Worm (Caenorhabditis elegans) whole organism, L1 larva: ENCODE results near the gene pals-29.

Experiments
- elt-2 ChIP-seq: sonication (generic microtip); optimal IDR thresholded peaks from 2 replicates; lab custom pipeline; 2016; ENCODE audit warnings: missing genetic modification characterization, mild to moderate bottlenecking, inconsistent platforms, missing compliant biosample characterization, missing genetic modification reagents
- nhr-237 ChIP-seq: fragments of 150-350 bp; optimal IDR thresholded peaks from 2 replicates; lab custom pipeline; 2014; ENCODE audit warnings: missing biosample characterization, missing genetic modification characterization
- nhr-76 ChIP-seq: sonication (generic microtip); optimal IDR thresholded peaks from 2 replicates; lab custom pipeline; 2017; ENCODE audit warnings: missing biosample characterization, missing genetic modification characterization
- nhr-77 ChIP-seq: fragments of 150-350 bp; optimal IDR thresholded peaks from 2 replicates; lab custom pipeline; 2014; ENCODE audit warnings: missing biosample characterization, missing genetic modification characterization

DNA sequence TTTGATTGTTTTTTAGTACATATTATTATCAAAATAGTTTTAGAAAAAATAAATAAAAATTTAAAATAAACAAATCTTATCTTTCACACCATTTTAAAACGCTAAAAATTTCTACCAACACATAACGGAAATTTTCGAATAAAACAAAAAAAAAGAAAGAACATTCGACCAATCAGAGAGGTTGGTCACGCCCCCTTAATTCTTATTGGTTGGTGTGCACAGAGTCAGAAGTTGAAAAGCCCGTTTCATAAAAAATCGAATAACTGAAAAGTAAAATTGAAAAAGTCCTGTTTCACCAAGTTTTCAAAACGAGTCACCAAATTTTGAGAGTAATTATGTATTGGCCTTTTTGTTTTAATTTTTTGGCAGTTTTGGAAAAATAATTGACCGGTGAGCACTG, 51.3 kb downstream of the pals-29 start:
- TF ChIP-seq elt-2, result no peak
- TF ChIP-seq nhr-77, result no peak
- no peak for TF ChIP-seq nhr-76 (tag; lab: Kevin White, UChicago)
- no peak for TF ChIP-seq nhr-237 (tag; lab: Kevin White, UChicago)
